Fruit fly (Drosophila melanogaster) whole organism, embryonic: ENCODE data around the gene CG32708.
A peak's percentile ranks its signal among the peaks of the same experiment; 100 is the strongest.

ENCODE experiments used
- CG10147 ChIP-seq: fragments of 200-800 bp; sonication (Bioruptor generic); optimal IDR thresholded peaks from 2 replicates; lab custom pipeline; 2019; ENCODE audit warnings: missing biosample characterization, mild to moderate bottlenecking, missing genetic modification characterization, moderate library complexity
- CG10979 ChIP-seq: fragments of 200-800 bp; sonication (Bioruptor generic); optimal IDR thresholded peaks from 2 replicates; lab custom pipeline; 2018; ENCODE audit warnings: missing biosample characterization, mild to moderate bottlenecking, missing genetic modification characterization, moderate library complexity
- CG11695 ChIP-seq: fragments of 200-800 bp; sonication (Bioruptor generic); IDR thresholded peaks from 3 replicates; pipeline ENCODE4 v1.3.6; 2022; ENCODE audit warnings: missing biosample characterization, missing genetic modification characterization
- CG12071 ChIP-seq: fragments of 200-800 bp; sonication (Bioruptor generic); optimal IDR thresholded peaks from 3 replicates; lab custom pipeline; 2018; ENCODE audit warnings: missing biosample characterization, mild to moderate bottlenecking, missing genetic modification characterization
- CG12155 ChIP-seq: fragments of 200-800 bp; sonication (Bioruptor generic); optimal IDR thresholded peaks from 3 replicates; lab custom pipeline; 2016; ENCODE audit warnings: missing biosample characterization, missing genetic modification characterization
- CG12219 ChIP-seq: fragments of 200-800 bp; sonication (Bioruptor generic); optimal IDR thresholded peaks from 3 replicates; lab custom pipeline; 2018; ENCODE audit warnings: missing biosample characterization, mild to moderate bottlenecking, missing genetic modification characterization
- CG12236 ChIP-seq: fragments of 200-800 bp; sonication (Bioruptor generic); optimal IDR thresholded peaks from 2 replicates; lab custom pipeline; 2016; ENCODE audit warnings: missing biosample characterization, missing genetic modification characterization
- CG12391 ChIP-seq: fragments of 200-800 bp; sonication (Bioruptor generic); optimal IDR thresholded peaks from 3 replicates; lab custom pipeline; 2018; ENCODE audit warnings: missing biosample characterization, mild to moderate bottlenecking, missing genetic modification characterization, moderate library complexity
- CG12769 ChIP-seq: fragments of 200-800 bp; sonication (Bioruptor generic); optimal IDR thresholded peaks from 2 replicates; lab custom pipeline; 2019; ENCODE audit warnings: missing biosample characterization, mild to moderate bottlenecking, missing genetic modification characterization, moderate library complexity
- CG15011 ChIP-seq: fragments of 200-800 bp; sonication (Bioruptor generic); optimal IDR thresholded peaks from 3 replicates; lab custom pipeline; 2018; ENCODE audit warnings: missing biosample characterization, mild to moderate bottlenecking, missing genetic modification characterization
- CG15269 ChIP-seq: fragments of 200-800 bp; sonication (Bioruptor generic); optimal IDR thresholded peaks from 2 replicates; lab custom pipeline; 2018; ENCODE audit warnings: missing biosample characterization, mild to moderate bottlenecking, missing genetic modification characterization, moderate library complexity
- CG17359 ChIP-seq: fragments of 200-800 bp; sonication (Bioruptor generic); optimal IDR thresholded peaks from 3 replicates; lab custom pipeline; 2018; ENCODE audit warnings: missing biosample characterization, mild to moderate bottlenecking, missing genetic modification characterization, moderate library complexity
- CG2202 ChIP-seq: fragments of 200-800 bp; sonication (Bioruptor generic); optimal IDR thresholded peaks from 2 replicates; lab custom pipeline; 2018; ENCODE audit warnings: missing biosample characterization, mild to moderate bottlenecking, missing genetic modification characterization
- CG2678 ChIP-seq: fragments of 200-800 bp; sonication (Bioruptor generic); optimal IDR thresholded peaks from 3 replicates; lab custom pipeline; 2019; ENCODE audit warnings: missing biosample characterization, mild to moderate bottlenecking, missing genetic modification characterization, moderate library complexity
- CG30020 ChIP-seq: fragments of 200-800 bp; optimal IDR thresholded peaks from 2 replicates; lab custom pipeline; 2019; ENCODE audit warnings: missing biosample characterization, mild to moderate bottlenecking, missing genetic modification characterization, moderate library complexity
- CG30431 ChIP-seq: fragments of 200-800 bp; sonication (Bioruptor generic); optimal IDR thresholded peaks from 2 replicates; lab custom pipeline; 2017; ENCODE audit warnings: missing biosample characterization, missing genetic modification characterization
- CG34224 ChIP-seq: fragments of 200-800 bp; sonication (Bioruptor generic); IDR thresholded peaks from 3 replicates; pipeline ENCODE4 v1.3.6; 2022; ENCODE audit warnings: missing biosample characterization, missing genetic modification characterization; ENCODE audit not compliant: partially characterized antibody
- CG3838 ChIP-seq: fragments of 200-800 bp; sonication (Bioruptor generic); optimal IDR thresholded peaks from 3 replicates; lab custom pipeline; 2016; ENCODE audit warnings: missing biosample characterization, missing genetic modification characterization
- CG4854 ChIP-seq: fragments of 200-800 bp; sonication (Bioruptor generic); optimal IDR thresholded peaks from 2 replicates; lab custom pipeline; 2016; ENCODE audit warnings: missing biosample characterization, missing genetic modification characterization, inconsistent platforms
- CG6654 ChIP-seq: fragments of 200-800 bp; sonication (Bioruptor generic); optimal IDR thresholded peaks from 2 replicates; lab custom pipeline; 2017; ENCODE audit warnings: missing biosample characterization, mild to moderate bottlenecking, missing genetic modification characterization
- CG8089 ChIP-seq: fragments of 200-800 bp; sonication (Bioruptor generic); optimal IDR thresholded peaks from 3 replicates; lab custom pipeline; 2016; ENCODE audit warnings: missing biosample characterization, missing genetic modification characterization
- CG8944 ChIP-seq: fragments of 200-800 bp; sonication (Bioruptor generic); optimal IDR thresholded peaks from 3 replicates; lab custom pipeline; 2016; ENCODE audit warnings: missing biosample characterization, missing genetic modification characterization
- CG9797 ChIP-seq: fragments of 200-800 bp; sonication (Bioruptor generic); optimal IDR thresholded peaks from 3 replicates; lab custom pipeline; 2018; ENCODE audit warnings: missing biosample characterization, mild to moderate bottlenecking, missing genetic modification characterization
- CG9876 ChIP-seq: fragments of 200-800 bp; sonication (Bioruptor generic); optimal IDR thresholded peaks from 2 replicates; lab custom pipeline; 2016; ENCODE audit warnings: missing biosample characterization, missing genetic modification characterization
- CTCF ChIP-seq: fragments of 200-800 bp; sonication (Bioruptor generic); optimal IDR thresholded peaks from 2 replicates; lab custom pipeline; 2017; ENCODE audit warnings: missing biosample characterization, mild to moderate bottlenecking, missing genetic modification characterization, moderate library complexity
- E2f1 ChIP-seq: fragments of 200-800 bp; sonication (Bioruptor generic); IDR thresholded peaks from 2 replicates; pipeline ENCODE4 v1.3.6; 2022; ENCODE audit warnings: missing biosample characterization, missing genetic modification characterization
- E2f2 ChIP-seq: fragments of 200-800 bp; sonication (Bioruptor generic); IDR thresholded peaks from 2 replicates; pipeline ENCODE4 v1.3.6; 2022; ENCODE audit warnings: missing biosample characterization, missing genetic modification characterization
- MBD-R2 ChIP-seq: fragments of 200-800 bp; sonication (Bioruptor generic); IDR thresholded peaks from 2 replicates; pipeline ENCODE4 v1.3.6; 2022; ENCODE audit warnings: missing biosample characterization, missing genetic modification characterization
- Mes4 ChIP-seq: fragments of 200-800 bp; sonication (Bioruptor generic); optimal IDR thresholded peaks from 2 replicates; lab custom pipeline; 2016; ENCODE audit warnings: missing biosample characterization, missing genetic modification characterization
- Nf-YB ChIP-seq: fragments of 200-800 bp; sonication (Bioruptor generic); optimal IDR thresholded peaks from 3 replicates; lab custom pipeline; 2019; ENCODE audit warnings: missing biosample characterization, mild to moderate bottlenecking, missing genetic modification characterization, moderate library complexity
- NfI ChIP-seq: fragments of 200-800 bp; sonication (Bioruptor generic); optimal IDR thresholded peaks from 3 replicates; lab custom pipeline; 2018; ENCODE audit warnings: missing biosample characterization, mild to moderate bottlenecking, missing genetic modification characterization, moderate library complexity
- Ssrp ChIP-seq: fragments of 200-800 bp; sonication (Bioruptor generic); optimal IDR thresholded peaks from 2 replicates; lab custom pipeline; 2018; ENCODE audit warnings: missing biosample characterization, mild to moderate bottlenecking, missing genetic modification characterization, moderate library complexity
- Tbp ChIP-seq: fragments of >200 bp; optimal IDR thresholded peaks from 2 replicates; lab custom pipeline; 2018; ENCODE audit warnings: missing biosample characterization, missing genetic modification characterization
- Trl ChIP-seq, 3 experiments: fragments of >200 bp in 2 of 3; fragments of 200-800 bp in 1 of 3; sonication (Bioruptor generic) in 1 of 3; optimal IDR thresholded peaks; 2 replicates in 1 of 3; 3 replicates in 2 of 3; lab custom pipeline; 2016 to 2017; ENCODE audit warnings: missing biosample characterization in 1 of 3, missing genetic modification characterization in 1 of 3
- dmrt99B ChIP-seq: fragments of 200-800 bp; sonication (Bioruptor generic); optimal IDR thresholded peaks from 2 replicates; lab custom pipeline; 2018; ENCODE audit warnings: missing biosample characterization, mild to moderate bottlenecking, missing genetic modification characterization, moderate library complexity
- eyg ChIP-seq: fragments of 200-800 bp; sonication (Bioruptor generic); optimal IDR thresholded peaks from 3 replicates; lab custom pipeline; 2016; ENCODE audit warnings: missing biosample characterization, missing genetic modification characterization
- gce ChIP-seq: fragments of 200-800 bp; sonication (Bioruptor generic); IDR thresholded peaks from 3 replicates; pipeline ENCODE4 v1.3.6; 2022; ENCODE audit warnings: missing biosample characterization, missing genetic modification characterization
- gcm2 ChIP-seq: fragments of 200-800 bp; sonication (Bioruptor generic); optimal IDR thresholded peaks from 2 replicates; lab custom pipeline; 2016; ENCODE audit warnings: missing biosample characterization, missing genetic modification characterization
- gro ChIP-seq: fragments of 200-800 bp; sonication (Bioruptor generic); optimal IDR thresholded peaks from 2 replicates; lab custom pipeline; 2016; ENCODE audit warnings: missing biosample characterization, missing genetic modification characterization
- hb ChIP-seq: fragments of 200-800 bp; sonication (Bioruptor generic); IDR thresholded peaks from 3 replicates; pipeline ENCODE4 v1.3.6; 2022; ENCODE audit warnings: missing biosample characterization, missing genetic modification characterization; ENCODE audit not compliant: partially characterized antibody
- hkb ChIP-seq, 2 experiments: fragments of 200-800 bp in 1 of 2; fragments of >200 bp in 1 of 2; sonication (Bioruptor generic) in 1 of 2; IDR thresholded peaks in 1 of 2; optimal IDR thresholded peaks in 1 of 2; 2 replicates each; pipeline versions ENCODE4 v1.3.6 to Lab custom; 2017 to 2022; ENCODE audit warnings: missing biosample characterization in 1 of 2, missing genetic modification characterization in 1 of 2
- kay ChIP-seq: fragments of 200-800 bp; sonication (Bioruptor generic); optimal IDR thresholded peaks from 2 replicates; lab custom pipeline; 2016; ENCODE audit warnings: missing biosample characterization, missing genetic modification characterization
- knrl ChIP-seq: fragments of 200-800 bp; sonication (Bioruptor generic); IDR thresholded peaks from 3 replicates; pipeline ENCODE4 v1.3.6; 2022; ENCODE audit warnings: missing biosample characterization, missing genetic modification characterization; ENCODE audit not compliant: partially characterized antibody
- lov ChIP-seq, 2 experiments: fragments of 200-800 bp in 1 of 2; fragments of >200 bp in 1 of 2; sonication (Bioruptor generic) in 1 of 2; IDR thresholded peaks in 1 of 2; optimal IDR thresholded peaks in 1 of 2; 2 replicates in 1 of 2; 3 replicates in 1 of 2; pipeline versions ENCODE4 v1.3.6 to Lab custom; 2017 to 2022; ENCODE audit warnings: missing biosample characterization in 1 of 2, missing genetic modification characterization in 1 of 2
- pita ChIP-seq: fragments of 200-800 bp; sonication (Bioruptor generic); optimal IDR thresholded peaks from 2 replicates; lab custom pipeline; 2017; ENCODE audit warnings: missing biosample characterization, mild to moderate bottlenecking, missing genetic modification characterization
- tin ChIP-seq: fragments of 200-800 bp; sonication (Bioruptor generic); optimal IDR thresholded peaks from 3 replicates; lab custom pipeline; 2016; ENCODE audit warnings: missing biosample characterization, missing genetic modification characterization
- tna ChIP-seq: fragments of 200-800 bp; sonication (Bioruptor generic); IDR thresholded peaks from 2 replicates; pipeline ENCODE4 v1.3.6; 2022; ENCODE audit warnings: missing biosample characterization, missing genetic modification characterization; ENCODE audit not compliant: partially characterized antibody
- usp ChIP-seq: fragments of >200 bp; optimal IDR thresholded peaks from 2 replicates; lab custom pipeline; 2017; ENCODE audit warnings: missing biosample characterization, missing genetic modification characterization

CG32708 gene

DNA sequence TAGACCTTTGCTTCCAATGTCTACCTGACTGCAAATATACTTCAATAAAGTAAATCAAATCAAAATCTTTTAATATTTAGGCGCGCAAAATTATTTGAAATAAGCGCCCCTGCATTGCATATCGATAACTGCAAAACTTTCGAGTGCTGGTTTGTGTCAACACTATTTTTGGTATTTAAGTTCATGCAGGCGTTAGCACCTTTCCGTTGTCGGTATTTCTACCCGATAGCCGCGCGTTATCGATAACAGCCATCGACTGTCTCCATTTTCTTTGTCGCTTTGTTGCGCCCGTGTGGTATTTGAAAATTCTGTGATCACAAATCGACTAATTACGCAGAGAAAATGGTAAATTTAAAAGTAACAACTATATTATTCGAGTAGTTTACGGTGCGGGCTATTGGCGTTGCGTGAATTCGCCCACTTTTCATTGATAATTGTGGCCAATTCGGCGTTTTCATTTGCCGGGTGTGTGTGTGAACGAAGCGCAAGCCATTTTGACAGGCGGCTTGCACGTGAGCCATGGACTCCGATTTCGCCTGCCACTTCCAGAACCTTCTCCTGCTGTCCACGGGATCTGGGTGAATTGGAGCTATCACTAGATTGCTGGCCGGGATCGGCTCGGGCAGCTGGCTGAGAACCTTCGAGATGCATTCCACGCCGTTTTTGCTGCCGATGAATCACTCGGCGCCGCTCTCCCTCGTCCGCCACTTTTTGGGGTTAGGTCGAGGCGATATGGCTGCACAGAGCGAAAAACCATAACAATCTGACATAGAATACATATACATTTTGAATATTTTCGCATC is 3.7 kb downstream of the CG32708 start, which contains the start of gene CCT2 (continued):
- no peak for TF ChIP-seq CG11695 (GFP tag; lab: Robert Waterston, UW)
- TF ChIP-seq CTCF (GFP tag; lab: Kevin White, UChicago): peak; percentile 0
- TF ChIP-seq E2f1: no peak
- TF ChIP-seq CG12769: no peak
- TF ChIP-seq Trl (optimal IDR thresholded peaks at IDR 0.05; lab: Kevin White, UChicago): no peak
- TF ChIP-seq Trl (GFP tag; optimal IDR thresholded peaks at IDR 0.05; lab: Kevin White, UChicago): no peak
- TF ChIP-seq CG9876: no peak
- no peak for TF ChIP-seq CG2678 (tag; lab: Kevin White, UChicago)
- no peak for TF ChIP-seq CG12071
- no peak for TF ChIP-seq CG30020 (tag; lab: Kevin White, UChicago)
- TF ChIP-seq CG12219: no peak
- TF ChIP-seq CG34224: peak; percentile 51; the same call in 1 of the 3 replicates
- TF ChIP-seq hkb (optimal IDR thresholded peaks at IDR 0.05; lab: Kevin White, UChicago): no peak
- TF ChIP-seq hkb (GFP tag; IDR thresholded peaks at IDR 0.05; lab: Robert Waterston, UW): no peak
- no peak for TF ChIP-seq Mes4 (GFP tag; lab: Kevin White, UChicago)
- TF ChIP-seq usp: no peak
- TF ChIP-seq tna (GFP tag; lab: Robert Waterston, UW): no peak
- TF ChIP-seq eyg (GFP tag; lab: Kevin White, UChicago): no peak
- no peak for TF ChIP-seq CG10979 (tag; lab: Kevin White, UChicago)
- no peak for TF ChIP-seq CG17359 (tag; lab: Kevin White, UChicago)
- no peak for TF ChIP-seq dmrt99B
- TF ChIP-seq CG9797 (GFP tag; lab: Kevin White, UChicago): peak; percentile 94
- TF ChIP-seq Tbp: no peak
- no peak for TF ChIP-seq CG2202
- no peak for TF ChIP-seq Nf-YB (GFP tag; lab: Kevin White, UChicago)
- no peak for TF ChIP-seq NfI (GFP tag; lab: Kevin White, UChicago)
- TF ChIP-seq CG6654 (GFP tag; lab: Kevin White, UChicago): no peak
- peak; percentile 39 for TF ChIP-seq knrl
- no peak for TF ChIP-seq gcm2
- TF ChIP-seq CG12236: no peak
- TF ChIP-seq gro (GFP tag; lab: Kevin White, UChicago): no peak
- TF ChIP-seq gce (GFP tag; lab: Robert Waterston, UW): no peak
- no peak for TF ChIP-seq CG12391 (tag; lab: Kevin White, UChicago)
- no peak for TF ChIP-seq CG8089 (GFP tag; lab: Kevin White, UChicago)
- TF ChIP-seq CG4854: no peak
- no peak for TF ChIP-seq Ssrp (tag; lab: Kevin White, UChicago)
- TF ChIP-seq pita (GFP tag; lab: Kevin White, UChicago): peak; percentile 50
- TF ChIP-seq CG8944 (GFP tag; lab: Kevin White, UChicago): no peak
- no peak for TF ChIP-seq hb (GFP tag; lab: Robert Waterston, UW)
- no peak for TF ChIP-seq tin (GFP tag; lab: Kevin White, UChicago)
- peak; percentile 97 for TF ChIP-seq E2f2 (GFP tag; lab: Robert Waterston, UW)
- no peak for TF ChIP-seq CG10147 (GFP tag; lab: Kevin White, UChicago)
- TF ChIP-seq CG30431 (GFP tag; lab: Kevin White, UChicago): no peak
- no peak for TF ChIP-seq lov (optimal IDR thresholded peaks at IDR 0.05; lab: Kevin White, UChicago)
- TF ChIP-seq lov (GFP tag; IDR thresholded peaks at IDR 0.05; lab: Robert Waterston, UW): no peak
- TF ChIP-seq CG15011 (GFP tag; lab: Kevin White, UChicago): no peak
- peak; percentile 67 for TF ChIP-seq kay (GFP tag; lab: Kevin White, UChicago)
- TF ChIP-seq CG15269 (tag; lab: Kevin White, UChicago): no peak
- TF ChIP-seq MBD-R2 (GFP tag; lab: Robert Waterston, UW): peak; percentile 22; the same call in 1 of the 2 replicates
- TF ChIP-seq CG12155 (GFP tag; lab: Kevin White, UChicago): no peak
- TF ChIP-seq CG3838 (GFP tag; lab: Kevin White, UChicago): no peak
